Worm (Caenorhabditis elegans) whole organism, L2 larva: Measurements from ENCODE around the gene ZC317.2.
"Not testable (repeated sequence)": the region's sequence is repeated elsewhere in the genome, so short reads cannot be mapped to it uniquely, and the experiment has no call there.

Source experiments
- F13H6.1 ChIP-seq: sonication (generic microtip); optimal IDR thresholded peaks from 2 replicates; lab custom pipeline; 2016; ENCODE audit warnings: missing genetic modification characterization, missing compliant biosample characterization
- Y55F3AM.14 ChIP-seq: fragments of 200-800 bp; sonication (Bioruptor generic); optimal IDR thresholded peaks from 2 replicates; lab custom pipeline; 2018; ENCODE audit warnings: mild to moderate bottlenecking, missing genetic modification characterization, missing compliant biosample characterization
- ZK546.5 ChIP-seq: sonication (generic microtip); optimal IDR thresholded peaks from 2 replicates; lab custom pipeline; 2017; ENCODE audit warnings: missing biosample characterization, missing genetic modification characterization
- alr-1 ChIP-seq: fragments of 150-350 bp; optimal IDR thresholded peaks from 2 replicates; lab custom pipeline; 2014; ENCODE audit warnings: missing biosample characterization, missing genetic modification characterization
- aly-2 ChIP-seq: fragments of 150-350 bp; optimal IDR thresholded peaks from 2 replicates; lab custom pipeline; 2014; ENCODE audit warnings: missing biosample characterization, missing genetic modification characterization
- ama-1 ChIP-seq: fragments of 150-350 bp; optimal IDR thresholded peaks from 2 replicates; lab custom pipeline; 2018; ENCODE audit warnings: inconsistent platforms
- blmp-1 ChIP-seq: sonication (generic microtip); optimal IDR thresholded peaks from 2 replicates; lab custom pipeline; 2017; ENCODE audit warnings: missing genetic modification characterization, mild to moderate bottlenecking, missing compliant biosample characterization, antibody characterized with exemption, moderate library complexity; ENCODE audit not compliant: insufficient read depth
- ceh-82 ChIP-seq: fragments of 150-350 bp; optimal IDR thresholded peaks from 2 replicates; lab custom pipeline; 2014; ENCODE audit warnings: missing biosample characterization, missing genetic modification characterization
- dmd-4 ChIP-seq: sonication (generic microtip); optimal IDR thresholded peaks from 2 replicates; lab custom pipeline; 2017; ENCODE audit warnings: missing biosample characterization, missing genetic modification characterization
- egl-27 ChIP-seq: sonication (generic microtip); optimal IDR thresholded peaks from 3 replicates; lab custom pipeline; 2017; ENCODE audit warnings: missing biosample characterization, missing genetic modification reagents, missing genetic modification characterization
- lin-11 ChIP-seq: fragments of 150-350 bp; sonication (generic microtip); optimal IDR thresholded peaks from 2 replicates; lab custom pipeline; 2014; ENCODE audit warnings: missing biosample characterization, missing genetic modification characterization, inconsistent platforms, mixed read lengths
- lin-13 ChIP-seq: fragments of 150-350 bp; optimal IDR thresholded peaks from 2 replicates; lab custom pipeline; 2014; ENCODE audit warnings: missing biosample characterization, missing genetic modification reagents, missing genetic modification characterization
- lsy-2 ChIP-seq, 2 experiments: fragments of 150-350 bp in 1 of 2; sonication (generic microtip) in 1 of 2; optimal IDR thresholded peaks; 2 replicates each; lab custom pipeline; 2014 to 2017; ENCODE audit warnings: missing biosample characterization in 2 of 2, missing genetic modification characterization in 2 of 2
- mab-5 ChIP-seq: fragments of 150-350 bp; optimal IDR thresholded peaks from 2 replicates; lab custom pipeline; 2014; ENCODE audit warnings: missing biosample characterization, missing genetic modification characterization
- mdl-1 ChIP-seq, 2 experiments: fragments of 150-350 bp in 1 of 2; sonication (generic microtip) in 1 of 2; optimal IDR thresholded peaks; 2 replicates each; lab custom pipeline; 2017; ENCODE audit warnings: missing biosample characterization in 2 of 2, missing genetic modification characterization in 2 of 2
- nhr-10 ChIP-seq: sonication (generic microtip); optimal IDR thresholded peaks from 2 replicates; lab custom pipeline; 2017; ENCODE audit warnings: missing biosample characterization, missing genetic modification characterization
- nhr-11 ChIP-seq: fragments of 150-350 bp; optimal IDR thresholded peaks from 2 replicates; lab custom pipeline; 2014; ENCODE audit warnings: missing biosample characterization, missing genetic modification characterization
- nhr-129 ChIP-seq: fragments of 150-350 bp; optimal IDR thresholded peaks from 2 replicates; lab custom pipeline; 2014; ENCODE audit warnings: missing biosample characterization, missing genetic modification characterization
- nhr-23 ChIP-seq: fragments of 150-350 bp; optimal IDR thresholded peaks from 2 replicates; lab custom pipeline; 2014; ENCODE audit warnings: missing biosample characterization, missing genetic modification reagents, missing genetic modification characterization
- nhr-237 ChIP-seq: fragments of 150-350 bp; optimal IDR thresholded peaks from 2 replicates; lab custom pipeline; 2014; ENCODE audit warnings: missing biosample characterization, missing genetic modification characterization
- nhr-25 ChIP-seq: fragments of 150-350 bp; sonication (generic microtip); optimal IDR thresholded peaks from 3 replicates; lab custom pipeline; 2014; ENCODE audit warnings: missing biosample characterization, missing genetic modification characterization
- nhr-6 ChIP-seq: fragments of 150-350 bp; optimal IDR thresholded peaks from 2 replicates; lab custom pipeline; 2014; ENCODE audit warnings: missing biosample characterization, missing genetic modification characterization
- peb-1 ChIP-seq: fragments of 150-350 bp; optimal IDR thresholded peaks from 2 replicates; lab custom pipeline; 2014; ENCODE audit warnings: missing biosample characterization, missing genetic modification characterization
- snpc-4 ChIP-seq: fragments of 150-350 bp; optimal IDR thresholded peaks from 2 replicates; lab custom pipeline; 2014; ENCODE audit warnings: missing biosample characterization, missing genetic modification characterization
- unc-39 ChIP-seq: fragments of 150-350 bp; optimal IDR thresholded peaks from 2 replicates; lab custom pipeline; 2014; ENCODE audit warnings: missing biosample characterization, missing genetic modification characterization
- unc-55 ChIP-seq: fragments of 150-350 bp; sonication (generic microtip); optimal IDR thresholded peaks from 3 replicates; lab custom pipeline; 2014; ENCODE audit warnings: missing biosample characterization, missing genetic modification reagents, missing genetic modification characterization
- unc-62 ChIP-seq: fragments of 150-350 bp; optimal IDR thresholded peaks from 2 replicates; lab custom pipeline; 2014; ENCODE audit warnings: missing biosample characterization, missing genetic modification reagents, missing genetic modification characterization
- zag-1 ChIP-seq: fragments of 150-350 bp; optimal IDR thresholded peaks from 2 replicates; lab custom pipeline; 2014; ENCODE audit warnings: missing biosample characterization, missing genetic modification characterization
- ztf-4 ChIP-seq: fragments of 150-350 bp; optimal IDR thresholded peaks from 2 replicates; lab custom pipeline; 2014; ENCODE audit warnings: missing biosample characterization, missing genetic modification characterization

The ZC317.2 gene

ce11 chrV:5454955-5455354, 5.0 kb upstream of the ZC317.2 start:
- TF ChIP-seq Y55F3AM.14 (no peak), blmp-1 (tag; lab: Kevin White, UChicago) (no peak), nhr-129 (tag; lab: Kevin White, UChicago) (no peak), F13H6.1 (no peak)

- TF ChIP-seq blmp-1 (tag; lab: Kevin White, UChicago) = no peak
- TF ChIP-seq aly-2 (tag; lab: Kevin White, UChicago) = no peak
- TF ChIP-seq ZK546.5 = no peak
- no peak for TF ChIP-seq nhr-10
- TF ChIP-seq snpc-4 (tag; lab: Kevin White, UChicago) = no peak
- TF ChIP-seq Y55F3AM.14 = no peak
These were observed 3.0 kb downstream of the ZC317.2 start, which contains the start of gene srg-67 for ce11 chrV:5462894-5463293. srg-67 (minus strand) TSS chrV:5462994.

- no peak for TF ChIP-seq alr-1 (tag; lab: Kevin White, UChicago)
- no peak for TF ChIP-seq ama-1 (lab: Kevin White, UChicago)
- no peak for TF ChIP-seq nhr-129 (tag; lab: Kevin White, UChicago)
- no peak for TF ChIP-seq nhr-25
- no peak for TF ChIP-seq lsy-2 (tag; optimal IDR thresholded peaks at IDR 0.05; lab: Kevin White, UChicago)
- no peak for TF ChIP-seq ztf-4
- no peak for TF ChIP-seq unc-62 (GFP tag; lab: Kevin White, UChicago)
- TF ChIP-seq ZK546.5 = no peak
- no peak for TF ChIP-seq aly-2 (tag; lab: Kevin White, UChicago)
- no peak for TF ChIP-seq nhr-11 (tag; lab: Kevin White, UChicago)
- TF ChIP-seq, all 48 proteins: peak for 0
These were observed 5.4 kb downstream of the ZC317.2 start, which contains the start of gene srg-68 for ce11 chrV:5465335-5465734. srg-68 (minus strand) TSS chrV:5465435.

DNA sequence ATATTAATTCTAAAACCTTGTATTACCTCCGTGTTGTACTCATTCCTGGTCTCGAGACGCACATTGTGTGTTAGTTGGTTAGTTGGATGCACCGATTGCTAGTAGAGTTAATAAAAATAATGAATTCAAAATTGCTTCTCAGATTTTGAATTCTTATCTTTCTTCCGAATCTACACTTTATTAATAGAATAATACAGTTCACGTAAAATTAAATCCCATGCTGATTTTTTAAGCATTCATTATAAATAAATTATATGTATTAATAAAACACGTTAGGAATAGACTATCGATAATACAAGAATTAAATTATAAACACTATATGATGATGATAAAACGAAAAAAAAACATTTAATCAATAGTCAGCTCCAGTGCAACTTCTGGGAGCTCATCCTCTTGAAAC, 8.6 kb downstream of the ZC317.2 start, which contains the start of gene ZC317.6:
TSS of gene ZC317.6 (minus strand) at position 101 of the 400 bp plus-strand sequence.
- not testable (repeated sequence) for TF ChIP-seq nhr-23 (tag; lab: Kevin White, UChicago); dmd-4 (tag; lab: Kevin White, UChicago); mab-5

DNA sequence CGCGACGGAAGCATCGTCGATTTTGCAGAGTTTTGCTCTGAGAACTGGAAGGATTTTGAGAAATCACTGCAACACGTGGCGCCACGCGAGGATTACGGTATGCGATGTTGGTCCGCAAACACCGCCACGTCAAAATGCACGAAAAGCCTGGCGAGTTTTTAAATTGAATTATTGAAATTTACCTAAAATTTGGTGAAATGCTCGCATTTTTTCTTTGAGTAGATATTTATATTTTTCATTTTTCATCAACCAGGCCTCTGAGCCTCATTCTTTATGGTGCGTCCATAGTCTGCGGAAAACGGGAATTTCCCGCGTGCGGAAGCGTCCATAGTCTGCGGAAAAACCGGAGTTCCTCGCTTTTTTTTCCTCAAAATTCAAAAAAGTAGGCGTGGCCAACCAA, 11.0 kb downstream of the ZC317.2 start, which contains the start of gene ZC317.7:
TSS of gene ZC317.7 (minus strand) at position 101 of the 400 bp plus-strand sequence.
- not testable (repeated sequence) for TF ChIP-seq unc-39; zag-1 (tag; lab: Kevin White, UChicago); F13H6.1

DNA sequence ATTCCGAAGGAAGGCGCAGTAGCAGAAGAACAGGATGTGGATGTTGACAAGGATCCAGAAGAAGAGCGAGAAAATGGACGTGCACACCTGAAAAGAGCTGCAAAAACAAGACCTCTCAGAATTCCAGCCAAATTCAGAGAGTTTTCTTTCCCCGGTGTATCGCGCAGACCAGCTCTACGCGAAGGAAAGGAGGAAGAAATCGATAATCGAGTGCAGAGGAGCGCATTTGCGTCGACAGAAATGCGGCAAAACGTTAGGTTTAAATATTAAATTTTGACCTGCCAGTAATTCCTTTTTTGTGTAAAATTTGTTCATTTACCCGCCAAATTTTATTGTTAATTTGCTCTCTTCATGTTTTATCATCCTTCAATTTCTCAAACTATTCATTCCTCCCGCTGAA, 17.8 kb downstream of the ZC317.2 start:
- TF ChIP-seq unc-55 (GFP tag; lab: Kevin White, UChicago) = peak; percentile 20
- no peak for TF ChIP-seq nhr-237
- no peak for TF ChIP-seq snpc-4 (tag; lab: Kevin White, UChicago)
- TF ChIP-seq egl-27 (tag; lab: Kevin White, UChicago) = no peak

DNA sequence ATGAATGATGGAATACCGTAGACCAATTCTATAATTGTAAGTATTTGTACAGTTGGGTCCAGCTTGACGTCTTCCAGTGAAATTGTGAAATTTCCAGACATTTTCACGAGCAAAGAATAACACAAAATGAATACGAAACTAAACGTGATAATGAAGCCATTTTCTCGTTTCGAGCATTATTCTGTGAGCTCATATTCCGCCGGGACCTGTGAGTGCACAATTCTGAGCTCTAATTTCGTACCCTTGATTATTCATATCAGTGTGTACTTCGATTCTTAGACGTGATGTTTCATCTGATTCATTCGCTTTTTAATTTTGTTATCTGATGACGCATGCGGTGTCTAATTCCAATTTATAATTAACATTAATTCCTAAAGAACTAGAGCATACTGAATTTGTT, 22.4 kb downstream of the ZC317.2 start, which contains the start of gene srg-66:
TSS of gene srg-66 (minus strand) at position 101 of the 400 bp plus-strand sequence.
- TF ChIP-seq blmp-1 (tag; lab: Kevin White, UChicago) (no peak), unc-62 (GFP tag; lab: Kevin White, UChicago) (no peak)

- TF ChIP-seq mdl-1 (tag; optimal IDR thresholded peaks at IDR 0.05; lab: Kevin White, UChicago) (no peak), peb-1 (tag; lab: Kevin White, UChicago) (no peak), ZK546.5 (no peak), nhr-23 (tag; lab: Kevin White, UChicago) (no peak), lin-13 (no peak), nhr-6 (tag; lab: Kevin White, UChicago) (no peak), lin-11 (tag; lab: Kevin White, UChicago) (no peak), nhr-25 (no peak), unc-55 (GFP tag; lab: Kevin White, UChicago) (no peak), ceh-82 (tag; lab: Kevin White, UChicago) (no peak)
These were observed 25.0 kb downstream of the ZC317.2 start, which contains the start of gene srg-65 for ce11 chrV:5484866-5485265. srg-65 (minus strand) TSS chrV:5484966.
